Fruit fly (Drosophila melanogaster): ENCODE measurements around the gene CG33270.

CG33270 gene

DNA sequence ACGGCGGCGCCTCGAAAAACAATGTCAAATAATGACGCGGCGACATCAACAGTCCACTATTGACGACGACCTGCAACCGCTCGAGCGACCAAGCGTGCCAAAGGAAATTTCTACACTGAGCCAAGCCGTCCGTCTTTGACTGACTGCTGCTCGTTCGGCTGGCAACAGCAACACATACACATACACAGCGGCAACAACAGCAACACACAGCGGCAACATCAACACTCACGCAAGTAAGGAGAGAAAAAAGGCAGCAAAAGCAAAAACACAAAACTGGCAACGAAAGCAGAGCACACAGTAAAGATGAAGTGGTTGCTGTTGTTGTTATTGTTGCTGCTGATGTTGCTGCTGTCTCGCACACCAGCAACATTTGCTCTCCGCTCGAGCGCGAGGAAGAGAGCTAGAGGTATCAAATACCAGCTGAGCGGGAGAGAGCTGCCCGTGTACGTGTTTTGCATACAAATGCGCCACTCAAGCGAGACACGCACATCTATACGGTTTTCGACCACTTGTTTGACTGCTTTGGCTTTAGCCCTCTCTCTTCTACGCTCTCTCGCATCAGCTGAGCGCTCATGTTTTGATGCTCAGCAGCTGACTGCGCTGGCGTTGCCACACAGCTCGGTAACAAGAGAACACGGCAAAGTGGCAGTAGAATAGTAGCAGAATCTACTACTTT is 25.3 kb downstream of the CG33270 start (continued):
- no peak for TF ChIP-seq CG14667 (GFP tag; IDR thresholded peaks at IDR 0.05)
- peak; percentile 97 for TF ChIP-seq kni (GFP tag; optimal IDR thresholded peaks at IDR 0.05)
- no peak for TF ChIP-seq HLH54F (GFP tag; optimal IDR thresholded peaks at IDR 0.05)
- TF ChIP-seq Deaf1 (tag; optimal IDR thresholded peaks at IDR 0.05), result peak; percentile 76
- TF ChIP-seq crc (GFP tag; optimal IDR thresholded peaks at IDR 0.05), result no peak
- TF ChIP-seq Atf6 (GFP tag; IDR thresholded peaks at IDR 0.05), result 0 out of 2 replicates have a peak, but pooled peaks have one; percentile 48
- TF ChIP-seq CG18011 (GFP tag; optimal IDR thresholded peaks at IDR 0.05), result no peak
- TF ChIP-seq al (GFP tag; IDR thresholded peaks at IDR 0.05), result no peak
- TF ChIP-seq sd (tag; optimal IDR thresholded peaks at IDR 0.05), result peak; percentile 57
- no peak for TF ChIP-seq CG4854 (GFP tag; optimal IDR thresholded peaks at IDR 0.05)
- peak; percentile 94 for TF ChIP-seq CG34224 (GFP tag; IDR thresholded peaks at IDR 0.05; ENCODE audit: partially characterized antibody)
- peak; percentile 46 for TF ChIP-seq crol (GFP tag; IDR thresholded peaks at IDR 0.05)
- TF ChIP-seq fru (optimal IDR thresholded peaks at IDR 0.05), result no peak
- no peak for TF ChIP-seq CG3995 (GFP tag; optimal IDR thresholded peaks at IDR 0.05)
- TF ChIP-seq CG11085 (GFP tag; IDR thresholded peaks at IDR 0.05), result no peak
- peak; percentile 32; the same call in 1 of the 2 replicates for TF ChIP-seq CG32767 (GFP tag; IDR thresholded peaks at IDR 0.05)
- no peak for TF ChIP-seq H15 (GFP tag; IDR thresholded peaks at IDR 0.05)
- peak; percentile 88 for TF ChIP-seq abd-A (tag; optimal IDR thresholded peaks at IDR 0.05)
- TF ChIP-seq schlank (tag; optimal IDR thresholded peaks at IDR 0.05), result no peak
- TF ChIP-seq CG16863 (GFP tag; optimal IDR thresholded peaks at IDR 0.05), result no peak
- no peak for TF ChIP-seq CG32772 (GFP tag; IDR thresholded peaks at IDR 0.05)
- TF ChIP-seq ranshi (GFP tag; IDR thresholded peaks at IDR 0.05), result no peak
- TF ChIP-seq ap (GFP tag; IDR thresholded peaks at IDR 0.05), result no peak
- no peak for TF ChIP-seq CG17186 (GFP tag; optimal IDR thresholded peaks at IDR 0.05)
- TF ChIP-seq CG18619 (GFP tag; optimal IDR thresholded peaks at IDR 0.05), result no peak
- peak; percentile 86 for TF ChIP-seq HmgZ (tag; optimal IDR thresholded peaks at IDR 0.05)
- TF ChIP-seq caup (GFP tag; optimal IDR thresholded peaks at IDR 0.05; ENCODE audit: severe bottlenecking), result peak; percentile 68
- TF ChIP-seq CG7786 (GFP tag; optimal IDR thresholded peaks at IDR 0.05), result no peak
- no peak for TF ChIP-seq CG10959 (GFP tag; IDR thresholded peaks at IDR 0.05)

dm6 chr3L:11551949-11552348 is 26.5 kb downstream of the CG33270 start:
- TF ChIP-seq CG10267 (tag; optimal IDR thresholded peaks at IDR 0.05) (peak; percentile 36), bsh (GFP tag; optimal IDR thresholded peaks at IDR 0.05) (peak in 1 of 2 experiments; percentile 73), ci (GFP tag; IDR thresholded peaks at IDR 0.05) (0 out of 3 replicates have a peak, but pooled peaks have one; percentile 53), chn (GFP tag; optimal IDR thresholded peaks at IDR 0.05) (peak; percentile 13), dpn (GFP tag; optimal IDR thresholded peaks at IDR 0.05) (peak; percentile 19 to 37), pb (GFP tag; optimal IDR thresholded peaks at IDR 0.05) (no peak), CG12942 (GFP tag; optimal IDR thresholded peaks at IDR 0.05) (no peak), vvl (GFP tag; IDR thresholded peaks at IDR 0.05) (0 out of 2 replicates have a peak, but pooled peaks have one; percentile 47), kay (GFP tag; optimal IDR thresholded peaks at IDR 0.05) (peak; percentile 6), CG2202 (tag; optimal IDR thresholded peaks at IDR 0.05) (peak; percentile 41), Chrac-16 (GFP tag; optimal IDR thresholded peaks at IDR 0.05) (peak; percentile 45), Side (GFP tag; optimal IDR thresholded peaks at IDR 0.05) (no peak), PHDP (tag; optimal IDR thresholded peaks at IDR 0.05) (peak; percentile 36), MESR4 (GFP tag; optimal IDR thresholded peaks at IDR 0.05) (no peak), CG17912 (GFP tag; optimal IDR thresholded peaks at IDR 0.05) (no peak), CG4360 (GFP tag; IDR thresholded peaks at IDR 0.05) (no peak), ATbp (GFP tag; optimal IDR thresholded peaks at IDR 0.05) (peak; percentile 41), oc (tag; optimal IDR thresholded peaks at IDR 0.05) (no peak), CG17385 (GFP tag; optimal IDR thresholded peaks at IDR 0.05) (peak; percentile 2), CG9727 (GFP tag; optimal IDR thresholded peaks at IDR 0.05) (peak; percentile 62), ranshi (GFP tag; IDR thresholded peaks at IDR 0.05) (0 out of 2 replicates have a peak, but pooled peaks have one; percentile 24), dmrt99B (tag; optimal IDR thresholded peaks at IDR 0.05) (peak; percentile 60), CG1024 (GFP tag; IDR thresholded peaks at IDR 0.05) (no peak)

All from whole organism, embryonic.